Worm (Caenorhabditis elegans) whole organism, L4/young adult: Measurements from ENCODE around the gene lin-18.

Experiments used
- W03F9.2 ChIP-seq: fragments of 150-350 bp; optimal IDR thresholded peaks from 2 replicates; lab custom pipeline; 2014; ENCODE audit warnings: missing biosample characterization, missing genetic modification characterization
- dao-5 ChIP-seq: sonication (generic microtip); optimal IDR thresholded peaks from 2 replicates; lab custom pipeline; 2016; ENCODE audit warnings: missing genotype, missing genetic modification characterization, moderate library complexity, missing compliant biosample characterization
- him-1 ChIP-seq: sonication (generic microtip); optimal IDR thresholded peaks from 2 replicates; lab custom pipeline; 2016; ENCODE audit warnings: missing genotype, missing genetic modification reagents, missing genetic modification characterization, missing compliant biosample characterization

ce11 chrX:3949763-3950162 lies 8.6 kb upstream of the lin-18 start:
- TF ChIP-seq dao-5 (tag; lab: Kevin White, UChicago), result no peak
- no peak for TF ChIP-seq him-1 (tag; lab: Kevin White, UChicago)
- TF ChIP-seq W03F9.2 (tag; lab: Kevin White, UChicago), result no peak
